Worm (Caenorhabditis elegans) whole organism, L4 larva: ENCODE measurements around the gene atgl-1.

Experiments used
- D1046.2 ChIP-seq: fragments of 200-800 bp; sonication (Bioruptor generic); IDR thresholded peaks from 2 replicates; pipeline ENCODE4 v1.3.6; 2022; ENCODE audit warnings: missing genetic modification characterization, missing compliant biosample characterization
- F49E8.2 ChIP-seq: sonication (generic microtip); optimal IDR thresholded peaks from 2 replicates; lab custom pipeline; 2016; ENCODE audit warnings: missing compliant biosample characterization, mild to moderate bottlenecking, missing genetic modification characterization, borderline replicate concordance
- Y48G9A.11 ChIP-seq: fragments of 200-800 bp; sonication (Bioruptor generic); IDR thresholded peaks from 2 replicates; pipeline ENCODE4 v1.3.6; 2022; ENCODE audit warnings: missing genetic modification reagents, missing genetic modification characterization, missing compliant biosample characterization
- Y5F2A.4 ChIP-seq: fragments of 200-800 bp; sonication (Bioruptor generic); optimal IDR thresholded peaks from 2 replicates; lab custom pipeline; 2018; ENCODE audit warnings: mild to moderate bottlenecking, missing genetic modification characterization, missing compliant biosample characterization
- Y75B8A.6 ChIP-seq: fragments of 200-800 bp; sonication (Bioruptor generic); IDR thresholded peaks from 2 replicates; pipeline ENCODE4 v1.3.6; 2022; ENCODE audit warnings: missing genetic modification reagents, missing genetic modification characterization, missing compliant biosample characterization
- aha-1 ChIP-seq: fragments of 150-350 bp; peaks from one replicate; lab custom pipeline; 2014; ENCODE audit warnings: missing biosample characterization, missing genetic modification characterization
- ama-1 ChIP-seq: fragments of 150-350 bp; optimal IDR thresholded peaks from 2 replicates; lab custom pipeline; 2014; ENCODE audit warnings: inconsistent platforms, mixed read lengths
- ceh-20 ChIP-seq: fragments of 200-800 bp; sonication (Bioruptor generic); IDR thresholded peaks from 2 replicates; pipeline ENCODE4 v1.3.6; 2022; ENCODE audit warnings: missing genetic modification reagents, missing genetic modification characterization, missing compliant biosample characterization
- ceh-62 ChIP-seq: sonication (generic microtip); optimal IDR thresholded peaks from 2 replicates; lab custom pipeline; 2017; ENCODE audit warnings: missing biosample characterization, missing genetic modification characterization
- daf-12 ChIP-seq: fragments of 150-350 bp; optimal IDR thresholded peaks from 2 replicates; lab custom pipeline; 2014; ENCODE audit warnings: missing biosample characterization, missing genetic modification reagents, missing genetic modification characterization
- daf-16 ChIP-seq, 3 experiments: sonication (generic microtip); optimal IDR thresholded peaks; 2 replicates each; lab custom pipeline; 2016 to 2017; ENCODE audit warnings: missing genetic modification characterization in 3 of 3, missing genetic modification reagents in 3 of 3, mild to moderate bottlenecking in 2 of 3, missing compliant biosample characterization in 2 of 3, missing biosample characterization in 1 of 3, moderate library complexity in 1 of 3
- daf-19 ChIP-seq: fragments of 200-800 bp; sonication (Bioruptor generic); conservative IDR thresholded peaks from 2 replicates; pipeline ENCODE4 v1.3.6; 2022; ENCODE audit warnings: missing genetic modification characterization, missing compliant biosample characterization
- dmd-6 ChIP-seq: fragments of 200-800 bp; sonication (Bioruptor generic); IDR thresholded peaks from 2 replicates; pipeline ENCODE4 v1.3.6; 2022; ENCODE audit warnings: missing genetic modification reagents, missing genetic modification characterization, missing compliant biosample characterization
- dmd-8 ChIP-seq: fragments of 200-800 bp; sonication (Bioruptor generic); IDR thresholded peaks from 2 replicates; pipeline ENCODE4 v1.3.6; 2022; ENCODE audit warnings: missing genetic modification characterization, missing compliant biosample characterization
- duxl-1 ChIP-seq: sonication (generic microtip); optimal IDR thresholded peaks from 2 replicates; lab custom pipeline; 2016; ENCODE audit warnings: mild to moderate bottlenecking, missing genetic modification characterization, moderate library complexity, missing compliant biosample characterization; ENCODE audit not compliant: poor library complexity
- hlh-11 ChIP-seq: fragments of 200-800 bp; sonication (Bioruptor generic); optimal IDR thresholded peaks from 2 replicates; lab custom pipeline; 2018; ENCODE audit warnings: mild to moderate bottlenecking, missing genetic modification characterization, missing compliant biosample characterization
- hlh-30 ChIP-seq: sonication (generic microtip); optimal IDR thresholded peaks from 2 replicates; lab custom pipeline; 2017; ENCODE audit warnings: antibody characterized with exemption, mild to moderate bottlenecking, missing genetic modification characterization, missing compliant biosample characterization; ENCODE audit not compliant: insufficient read depth
- hmg-1.1 ChIP-seq: fragments of 200-800 bp; sonication (Bioruptor generic); IDR thresholded peaks from 2 replicates; pipeline ENCODE4 v1.3.6; 2022; ENCODE audit warnings: missing genetic modification reagents, missing genetic modification characterization, missing compliant biosample characterization
- lin-15B ChIP-seq: fragments of 150-350 bp; sonication (generic microtip); optimal IDR thresholded peaks from 3 replicates; lab custom pipeline; 2014; ENCODE audit warnings: missing biosample characterization, missing genetic modification characterization
- lir-3 ChIP-seq: sonication (generic microtip); optimal IDR thresholded peaks from 2 replicates; lab custom pipeline; 2016; ENCODE audit warnings: mild to moderate bottlenecking, missing genetic modification characterization, missing compliant biosample characterization
- lsy-2 ChIP-seq, 2 experiments: fragments of 150-350 bp in 1 of 2; sonication (generic microtip) in 1 of 2; optimal IDR thresholded peaks; 2 replicates each; lab custom pipeline; 2014 to 2017; ENCODE audit warnings: missing biosample characterization in 2 of 2, missing genetic modification characterization in 2 of 2
- mdl-1 ChIP-seq, 2 experiments: fragments of 150-350 bp in 1 of 2; sonication (generic microtip) in 1 of 2; optimal IDR thresholded peaks; 2 replicates each; lab custom pipeline; 2014 to 2017; ENCODE audit warnings: missing biosample characterization in 2 of 2, missing genetic modification characterization in 2 of 2
- mdt-29 ChIP-seq: fragments of 200-800 bp; sonication (Bioruptor generic); IDR thresholded peaks from 2 replicates; pipeline ENCODE4 v1.3.6; 2022; ENCODE audit warnings: missing genetic modification reagents, missing genetic modification characterization, missing compliant biosample characterization
- mes-2 ChIP-seq: sonication (generic microtip); optimal IDR thresholded peaks from 2 replicates; lab custom pipeline; 2016; ENCODE audit warnings: missing genotype, mild to moderate bottlenecking, missing genetic modification characterization, missing compliant biosample characterization; ENCODE audit not compliant: poor library complexity, severe bottlenecking
- mxl-2 ChIP-seq: fragments of 200-800 bp; sonication (Bioruptor generic); conservative IDR thresholded peaks from 2 replicates; pipeline ENCODE4 v1.3.6; 2022; ENCODE audit warnings: missing genetic modification reagents, missing genetic modification characterization, missing compliant biosample characterization
- mxl-3 ChIP-seq: fragments of 200-800 bp; sonication (Bioruptor generic); optimal IDR thresholded peaks from 2 replicates; lab custom pipeline; 2018; ENCODE audit warnings: mild to moderate bottlenecking, missing genetic modification characterization, missing compliant biosample characterization
- nhr-11 ChIP-seq: fragments of 150-350 bp; optimal IDR thresholded peaks from 2 replicates; lab custom pipeline; 2014; ENCODE audit warnings: missing biosample characterization, missing genetic modification characterization
- nhr-28 ChIP-seq: fragments of 150-350 bp; optimal IDR thresholded peaks from 2 replicates; lab custom pipeline; 2014; ENCODE audit warnings: missing biosample characterization, missing genetic modification characterization
- pha-4 ChIP-seq, 2 experiments: fragments of 150-350 bp in 1 of 2; fragments of 200-800 bp in 1 of 2; sonication (Bioruptor generic) in 1 of 2; IDR thresholded peaks in 1 of 2; optimal IDR thresholded peaks in 1 of 2; 2 replicates each; pipeline versions ENCODE4 v1.3.6 to Lab custom; 2014 to 2022; ENCODE audit warnings: missing genetic modification characterization in 2 of 2, missing genetic modification reagents in 2 of 2, missing biosample characterization in 1 of 2, missing compliant biosample characterization in 1 of 2
- sdz-12 ChIP-seq: fragments of 200-800 bp; sonication (Bioruptor generic); optimal IDR thresholded peaks from 2 replicates; lab custom pipeline; 2018; ENCODE audit warnings: mild to moderate bottlenecking, missing genetic modification characterization, missing compliant biosample characterization
- skn-1 ChIP-seq: fragments of 150-350 bp; optimal IDR thresholded peaks from 2 replicates; lab custom pipeline; 2014; ENCODE audit warnings: missing biosample characterization, missing genetic modification characterization
- snpc-4 ChIP-seq: fragments of 150-350 bp; optimal IDR thresholded peaks from 2 replicates; lab custom pipeline; 2014; ENCODE audit warnings: missing biosample characterization, missing genetic modification characterization
- spr-1 ChIP-seq: sonication (generic microtip); optimal IDR thresholded peaks from 2 replicates; lab custom pipeline; 2016; ENCODE audit warnings: mild to moderate bottlenecking, missing genetic modification characterization, missing compliant biosample characterization
- unc-62 ChIP-seq, 3 experiments: fragments of 150-350 bp in 1 of 3; sonication (generic microtip); optimal IDR thresholded peaks in 2 of 3; peaks in 1 of 3; 1 replicate in 1 of 3; 2 replicates in 2 of 3; lab custom pipeline; 2014 to 2017; ENCODE audit warnings: missing biosample characterization in 3 of 3, missing genetic modification characterization in 3 of 3, missing genetic modification reagents in 3 of 3, missing genotype in 1 of 3
- zip-11 ChIP-seq: fragments of 200-800 bp; sonication (Bioruptor generic); IDR thresholded peaks from 2 replicates; pipeline ENCODE4 v1.3.6; 2022; ENCODE audit warnings: missing genetic modification characterization, missing compliant biosample characterization
- ztf-11 ChIP-seq: fragments of 150-350 bp; optimal IDR thresholded peaks from 2 replicates; lab custom pipeline; 2014; ENCODE audit warnings: missing biosample characterization, missing genetic modification characterization

Gene atgl-1

DNA sequence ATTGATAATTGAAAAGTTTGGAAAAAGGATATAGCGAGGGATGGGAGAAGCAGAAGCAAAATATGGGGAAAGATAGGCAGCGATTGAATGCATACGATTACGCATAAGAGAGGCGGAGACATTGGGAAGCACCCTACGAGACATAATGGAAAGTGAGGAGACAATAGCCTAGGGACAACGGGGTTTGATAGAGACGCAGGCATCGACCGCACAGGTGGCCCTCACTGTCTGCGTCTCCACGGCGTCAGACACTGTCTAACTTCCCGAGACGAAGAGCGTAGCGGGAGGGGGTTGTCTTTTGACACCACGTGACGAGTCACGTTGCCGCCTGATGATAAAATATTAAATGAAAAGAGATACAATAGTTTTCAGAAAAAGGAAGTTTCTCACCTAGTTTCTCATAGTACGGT lies 1.7 kb upstream of the atgl-1 start (continued):
- no peak for TF ChIP-seq skn-1 (tag; lab: Kevin White, UChicago)
- TF ChIP-seq Y75B8A.6 (GFP tag; lab: Robert Waterston, UW), result 0 out of 2 replicates have a peak, but pooled peaks have one; percentile 22
- no peak for TF ChIP-seq lir-3
- no peak for TF ChIP-seq Y48G9A.11
- no peak for TF ChIP-seq F49E8.2 (tag; lab: Kevin White, UChicago)
- TF ChIP-seq ama-1, result no peak
- peak; percentile 55 for TF ChIP-seq mes-2 (tag; lab: Kevin White, UChicago)
- no peak for TF ChIP-seq ceh-62
- peak; percentile 46 for TF ChIP-seq duxl-1 (tag; lab: Kevin White, UChicago)
- TF ChIP-seq daf-19 (GFP tag; lab: Robert Waterston, UW), result no peak
- no peak for TF ChIP-seq snpc-4
- TF ChIP-seq mxl-2 (GFP tag; lab: Robert Waterston, UW), result peak; percentile 62; the same call in 1 of the 2 replicates
- no peak for TF ChIP-seq daf-12 (tag; lab: Kevin White, UChicago)
- no peak for TF ChIP-seq Y5F2A.4 (GFP tag; lab: Kevin White, UChicago)
- no peak for TF ChIP-seq sdz-12 (GFP tag; lab: Kevin White, UChicago)
- TF ChIP-seq spr-1 (tag; lab: Kevin White, UChicago), result peak; percentile 72
- TF ChIP-seq, all 104 proteins: peak for 55

DNA sequence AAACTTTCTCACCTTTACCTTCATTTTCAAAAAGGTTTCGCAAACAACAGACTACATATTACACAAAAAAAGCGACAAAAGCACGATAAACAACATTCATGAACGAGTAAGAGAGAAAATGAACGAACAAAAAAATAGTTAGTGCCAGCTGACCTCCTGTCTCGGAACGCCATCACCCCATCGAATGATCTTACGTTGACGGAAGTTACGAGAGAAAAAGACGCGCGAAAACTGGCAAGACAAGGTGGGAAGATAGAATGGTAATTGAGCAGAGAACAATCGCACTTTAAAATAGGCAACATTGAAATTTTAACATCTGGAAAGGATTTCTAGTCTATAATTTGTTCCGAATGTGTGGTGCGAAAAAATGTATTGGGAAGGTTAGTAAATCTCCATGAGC lies 942 bp upstream of the atgl-1 start:
- TF ChIP-seq D1046.2 (GFP tag; lab: Robert Waterston, UW) (no peak), lin-15B (tag; lab: Kevin White, UChicago) (no peak), hlh-11 (tag; lab: Kevin White, UChicago) (peak; percentile 60), daf-16 (GFP tag; optimal IDR thresholded peaks at IDR 0.05; lab: Kevin White, UChicago) (peak in 1 of 2 experiments; percentile 61), daf-16 (tag; optimal IDR thresholded peaks at IDR 0.05; lab: Kevin White, UChicago) (peak; percentile 36), pha-4 (GFP tag; IDR thresholded peaks at IDR 0.05; lab: Robert Waterston, UW) (peak; percentile 64; the same call in 1 of the 2 replicates), pha-4 (tag; optimal IDR thresholded peaks at IDR 0.05; lab: Kevin White, UChicago) (no peak), dmd-8 (GFP tag; lab: Robert Waterston, UW) (0 out of 2 replicates have a peak, but pooled peaks have one; percentile 57), dmd-6 (GFP tag; lab: Robert Waterston, UW) (peak; percentile 59), hlh-30 (tag; lab: Kevin White, UChicago) (peak; percentile 55), hmg-1.1 (GFP tag; lab: Robert Waterston, UW) (peak; percentile 7; the same call in 1 of the 2 replicates), mdl-1 (tag; optimal IDR thresholded peaks at IDR 0.05; lab: Kevin White, UChicago) (peak in 1 of 2 experiments; percentile 51), zip-11 (GFP tag; lab: Robert Waterston, UW) (no peak), nhr-11 (tag; lab: Kevin White, UChicago) (peak; percentile 57), lsy-2 (tag; optimal IDR thresholded peaks at IDR 0.05; lab: Kevin White, UChicago) (no peak), unc-62 (GFP tag; optimal IDR thresholded peaks at IDR 0.05 in 1 of 2; lab: Kevin White, UChicago) (peak in 1 of 2 experiments; percentile 31), unc-62 (tag; optimal IDR thresholded peaks at IDR 0.05; lab: Kevin White, UChicago) (no peak), nhr-28 (tag; lab: Kevin White, UChicago) (peak; percentile 77), ceh-20 (GFP tag; lab: Robert Waterston, UW) (0 out of 2 replicates have a peak, but pooled peaks have one; percentile 22), mdt-29 (GFP tag; lab: Robert Waterston, UW) (0 out of 2 replicates have a peak, but pooled peaks have one; percentile 11)

DNA sequence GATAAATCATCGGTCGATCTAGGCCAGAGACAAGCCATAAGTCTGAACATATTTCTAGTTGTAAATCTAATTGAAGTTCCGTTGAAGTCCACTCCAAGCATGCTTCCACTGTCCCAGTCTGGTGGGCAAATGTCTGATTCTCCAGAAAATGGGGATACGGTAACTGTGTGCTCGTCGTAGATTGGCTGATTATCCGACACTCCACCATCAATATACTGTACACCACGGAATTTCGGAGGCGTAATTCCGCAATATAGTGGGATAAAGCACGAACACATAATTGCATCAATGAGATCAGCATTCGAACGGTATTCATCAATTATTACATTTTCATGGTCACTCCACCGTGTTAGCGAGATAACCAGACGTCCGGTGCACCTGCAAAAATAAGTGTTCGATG lies 1.0 kb downstream of the atgl-1 start:
- peak; percentile 40 for TF ChIP-seq aha-1 (tag; lab: Kevin White, UChicago)
- TF ChIP-seq hmg-1.1 (GFP tag; lab: Robert Waterston, UW), result no peak
- peak; percentile 6 for TF ChIP-seq mxl-3 (GFP tag; lab: Kevin White, UChicago)
- no peak for TF ChIP-seq ztf-11 (tag; lab: Kevin White, UChicago)
